Worm (Caenorhabditis elegans): ENCODE results near the gene Y55F3AM.21.
"Not testable (repeated sequence)": the region's sequence is repeated elsewhere in the genome, so short reads cannot be mapped to it uniquely, and the experiment has no call there.

Y55F3AM.21 gene

ce11 chrIV:1051636-1052133 lies at the start of gene Y55F3AM.21:
Gene Y55F3AM.21, minus strand, starts transcription at chrIV:1051686.
- TF ChIP-seq tbx-11 (GFP tag; IDR thresholded peaks at IDR 0.05); aly-1 (tag; optimal IDR thresholded peaks at IDR 0.05); ets-7 (tag; optimal IDR thresholded peaks at IDR 0.05): not testable (repeated sequence)

- TF ChIP-seq ets-7 (tag; optimal IDR thresholded peaks at IDR 0.05) (no peak), flt-1 (GFP tag; IDR thresholded peaks at IDR 0.05) (no peak), ceh-13 (GFP tag; optimal IDR thresholded peaks at IDR 0.05) (no peak), aly-1 (tag; optimal IDR thresholded peaks at IDR 0.05) (no peak), hmbx-1 (tag; optimal IDR thresholded peaks at IDR 0.05) (no peak), pes-1 (GFP tag; IDR thresholded peaks at IDR 0.05) (no peak), ama-1 (optimal IDR thresholded peaks at IDR 0.05) (no peak), ceh-36 (tag; optimal IDR thresholded peaks at IDR 0.05) (no peak)
Observed at ce11 chrIV:1097153-1097552, 45.7 kb upstream of the Y55F3AM.21 start, which contains the start of gene cox-18. Gene cox-18, plus strand, starts transcription at chrIV:1097453.

ce11 chrIV:1096154-1096553 lies 44.7 kb upstream of the Y55F3AM.21 start:
- TF ChIP-seq ets-7 (tag; optimal IDR thresholded peaks at IDR 0.05) = no peak
- TF ChIP-seq sea-1 (GFP tag; conservative IDR thresholded peaks at IDR 0.05) = no peak
- TF ChIP-seq hnd-1 (tag; optimal IDR thresholded peaks at IDR 0.05) = no peak
- no peak for TF ChIP-seq aly-1 (tag; optimal IDR thresholded peaks at IDR 0.05)
- no peak for TF ChIP-seq ama-1 (optimal IDR thresholded peaks at IDR 0.05)

ce11 chrIV:1093870-1094564 lies 42.5 kb upstream of the Y55F3AM.21 start, which contains the start of the genes cct-8 and Y55F3AR.2:
Gene cct-8, minus strand, starts transcription at chrIV:1093920.
Gene Y55F3AR.2, plus strand, starts transcription at chrIV:1094541.
- TF ChIP-seq hnd-1 (tag; optimal IDR thresholded peaks at IDR 0.05) (no peak), pes-1 (GFP tag; IDR thresholded peaks at IDR 0.05) (0 out of 2 replicates have a peak, but pooled peaks have one; percentile 38), tbx-37 (GFP tag; conservative IDR thresholded peaks at IDR 0.05) (peak; percentile 51; the same call in 1 of the 2 replicates), tbx-11 (GFP tag; IDR thresholded peaks at IDR 0.05) (peak; percentile 58; the same call in 1 of the 2 replicates), sea-1 (GFP tag; conservative IDR thresholded peaks at IDR 0.05) (0 out of 2 replicates have a peak, but pooled peaks have one; percentile 51), ceh-13 (GFP tag; optimal IDR thresholded peaks at IDR 0.05) (no peak), ceh-36 (tag; optimal IDR thresholded peaks at IDR 0.05) (no peak), F13C5.2 (tag; optimal IDR thresholded peaks at IDR 0.05) (peak; percentile 94), hmg-4 (GFP tag; optimal IDR thresholded peaks at IDR 0.05) (peak; percentile 49), scrt-1 (GFP tag; IDR thresholded peaks at IDR 0.05) (peak; percentile 64; the same call in 1 of the 2 replicates), hmbx-1 (tag; optimal IDR thresholded peaks at IDR 0.05) (peak; percentile 35), aly-1 (tag; optimal IDR thresholded peaks at IDR 0.05) (no peak), tra-4 (tag; optimal IDR thresholded peaks at IDR 0.05) (no peak), ama-1 (optimal IDR thresholded peaks at IDR 0.05) (no peak)

- TF ChIP-seq hmg-4 (GFP tag; optimal IDR thresholded peaks at IDR 0.05) = no peak
- TF ChIP-seq ama-1 (optimal IDR thresholded peaks at IDR 0.05) = no peak
- TF ChIP-seq tbx-11 (GFP tag; IDR thresholded peaks at IDR 0.05) = no peak
- no peak for TF ChIP-seq hnd-1 (tag; optimal IDR thresholded peaks at IDR 0.05)
- TF ChIP-seq B0310.2 (tag; optimal IDR thresholded peaks at IDR 0.05) = no peak
- TF ChIP-seq pes-1 (GFP tag; IDR thresholded peaks at IDR 0.05) = no peak
- no peak for TF ChIP-seq ets-7 (tag; optimal IDR thresholded peaks at IDR 0.05)
- TF ChIP-seq hmbx-1 (tag; optimal IDR thresholded peaks at IDR 0.05) = no peak
- no peak for TF ChIP-seq flt-1 (GFP tag; IDR thresholded peaks at IDR 0.05)
- TF ChIP-seq ceh-36 (tag; optimal IDR thresholded peaks at IDR 0.05) = no peak
- TF ChIP-seq aly-1 (tag; optimal IDR thresholded peaks at IDR 0.05) = no peak
- no peak for TF ChIP-seq ceh-13 (GFP tag; optimal IDR thresholded peaks at IDR 0.05)
- TF ChIP-seq scrt-1 (GFP tag; IDR thresholded peaks at IDR 0.05) = no peak
- TF ChIP-seq tbx-37 (GFP tag; conservative IDR thresholded peaks at IDR 0.05) = no peak
- TF ChIP-seq tra-4 (tag; optimal IDR thresholded peaks at IDR 0.05) = no peak
Observed at ce11 chrIV:1086913-1087312, 35.4 kb upstream of the Y55F3AM.21 start, which contains the start of gene csn-4. Gene csn-4, minus strand, starts transcription at chrIV:1087013.

ce11 chrIV:1075484-1075883 lies 24.0 kb upstream of the Y55F3AM.21 start:
- no peak for TF ChIP-seq hnd-1 (tag; optimal IDR thresholded peaks at IDR 0.05)
- TF ChIP-seq B0310.2 (tag; optimal IDR thresholded peaks at IDR 0.05) = no peak
- no peak for TF ChIP-seq tbx-11 (GFP tag; IDR thresholded peaks at IDR 0.05)
- TF ChIP-seq ceh-13 (GFP tag; optimal IDR thresholded peaks at IDR 0.05) = no peak
- no peak for TF ChIP-seq hmbx-1 (tag; optimal IDR thresholded peaks at IDR 0.05)
- no peak for TF ChIP-seq hmg-4 (GFP tag; optimal IDR thresholded peaks at IDR 0.05)

ce11 chrIV:1074069-1074468 lies 22.6 kb upstream of the Y55F3AM.21 start:
- no peak for TF ChIP-seq aly-1 (tag; optimal IDR thresholded peaks at IDR 0.05)
- no peak for TF ChIP-seq pes-1 (GFP tag; IDR thresholded peaks at IDR 0.05)
- no peak for TF ChIP-seq tbx-11 (GFP tag; IDR thresholded peaks at IDR 0.05)
- no peak for TF ChIP-seq F13C5.2 (tag; optimal IDR thresholded peaks at IDR 0.05)
- TF ChIP-seq hmg-4 (GFP tag; optimal IDR thresholded peaks at IDR 0.05) = no peak

ce11 chrIV:1070383-1070782 lies 18.9 kb upstream of the Y55F3AM.21 start:
- TF ChIP-seq scrt-1 (GFP tag; IDR thresholded peaks at IDR 0.05) (no peak), ets-7 (tag; optimal IDR thresholded peaks at IDR 0.05) (no peak), hnd-1 (tag; optimal IDR thresholded peaks at IDR 0.05) (no peak), pes-1 (GFP tag; IDR thresholded peaks at IDR 0.05) (no peak), B0310.2 (tag; optimal IDR thresholded peaks at IDR 0.05) (no peak), flt-1 (GFP tag; IDR thresholded peaks at IDR 0.05) (no peak), tbx-37 (GFP tag; conservative IDR thresholded peaks at IDR 0.05) (no peak), ama-1 (optimal IDR thresholded peaks at IDR 0.05) (no peak), tbx-11 (GFP tag; IDR thresholded peaks at IDR 0.05) (no peak)
